Worm (Caenorhabditis elegans) whole organism, L4 larva: ENCODE results near the gene npax-3.

Experiments
- R02D3.7 ChIP-seq: fragments of 150-350 bp; sonication (generic microtip); optimal IDR thresholded peaks from 3 replicates; lab custom pipeline; 2014; ENCODE audit warnings: missing biosample characterization, missing genetic modification characterization
- daf-12 ChIP-seq: fragments of 150-350 bp; optimal IDR thresholded peaks from 2 replicates; lab custom pipeline; 2014; ENCODE audit warnings: missing biosample characterization, missing genetic modification reagents, missing genetic modification characterization
- fkh-10 ChIP-seq: fragments of 150-350 bp; optimal IDR thresholded peaks from 2 replicates; lab custom pipeline; 2014; ENCODE audit warnings: missing biosample characterization, missing genetic modification reagents, missing genetic modification characterization
- hlh-11 ChIP-seq: fragments of 200-800 bp; sonication (Bioruptor generic); optimal IDR thresholded peaks from 2 replicates; lab custom pipeline; 2018; ENCODE audit warnings: mild to moderate bottlenecking, missing genetic modification characterization, missing compliant biosample characterization
- pha-4 ChIP-seq, 2 experiments: fragments of 150-350 bp in 1 of 2; fragments of 200-800 bp in 1 of 2; sonication (Bioruptor generic) in 1 of 2; IDR thresholded peaks in 1 of 2; optimal IDR thresholded peaks in 1 of 2; 2 replicates each; pipeline versions ENCODE4 v1.3.6 to Lab custom; 2014 to 2022; ENCODE audit warnings: missing genetic modification characterization in 2 of 2, missing genetic modification reagents in 2 of 2, missing biosample characterization in 1 of 2, missing compliant biosample characterization in 1 of 2
- snpc-4 ChIP-seq: fragments of 150-350 bp; optimal IDR thresholded peaks from 2 replicates; lab custom pipeline; 2014; ENCODE audit warnings: missing biosample characterization, missing genetic modification characterization
- unc-62 ChIP-seq, 3 experiments: fragments of 150-350 bp in 1 of 3; sonication (generic microtip); optimal IDR thresholded peaks in 2 of 3; peaks in 1 of 3; 1 replicate in 1 of 3; 2 replicates in 2 of 3; lab custom pipeline; 2014 to 2017; ENCODE audit warnings: missing biosample characterization in 3 of 3, missing genetic modification characterization in 3 of 3, missing genetic modification reagents in 3 of 3, missing genotype in 1 of 3

DNA sequence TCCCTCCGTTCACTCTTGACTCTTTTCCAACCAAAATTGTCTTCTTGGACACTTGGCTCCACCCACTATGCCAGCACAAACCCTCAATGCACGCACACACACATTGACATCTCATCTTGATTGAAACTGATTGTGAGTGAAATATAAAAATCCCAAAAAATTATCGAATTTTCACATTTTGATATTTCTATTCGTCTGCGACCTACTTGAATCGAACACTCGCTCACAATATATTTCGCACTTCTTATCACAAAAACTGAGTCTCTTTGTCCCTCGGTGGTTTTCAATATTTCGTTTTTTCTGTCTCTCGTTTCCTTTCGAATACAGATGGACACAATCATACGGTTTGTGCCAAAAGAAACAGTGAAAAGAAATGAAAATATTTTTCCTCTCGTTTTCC, 7.8 kb downstream of the npax-3 start:
- TF ChIP-seq hlh-11 (tag; lab: Kevin White, UChicago) (peak; percentile 69), pha-4 (GFP tag; IDR thresholded peaks at IDR 0.05; lab: Robert Waterston, UW) (no peak), pha-4 (tag; optimal IDR thresholded peaks at IDR 0.05; lab: Kevin White, UChicago) (no peak), fkh-10 (GFP tag; lab: Kevin White, UChicago) (no peak), snpc-4 (tag; lab: Kevin White, UChicago) (no peak), R02D3.7 (tag; lab: Kevin White, UChicago) (no peak), daf-12 (tag; lab: Kevin White, UChicago) (no peak), unc-62 (GFP tag; optimal IDR thresholded peaks at IDR 0.05 in 1 of 2; lab: Kevin White, UChicago) (peak in 1 of 2 experiments; percentile 76), unc-62 (tag; optimal IDR thresholded peaks at IDR 0.05; lab: Kevin White, UChicago) (no peak)
